Fruit fly (Drosophila melanogaster): ENCODE results near the gene CG9175.

DNA sequence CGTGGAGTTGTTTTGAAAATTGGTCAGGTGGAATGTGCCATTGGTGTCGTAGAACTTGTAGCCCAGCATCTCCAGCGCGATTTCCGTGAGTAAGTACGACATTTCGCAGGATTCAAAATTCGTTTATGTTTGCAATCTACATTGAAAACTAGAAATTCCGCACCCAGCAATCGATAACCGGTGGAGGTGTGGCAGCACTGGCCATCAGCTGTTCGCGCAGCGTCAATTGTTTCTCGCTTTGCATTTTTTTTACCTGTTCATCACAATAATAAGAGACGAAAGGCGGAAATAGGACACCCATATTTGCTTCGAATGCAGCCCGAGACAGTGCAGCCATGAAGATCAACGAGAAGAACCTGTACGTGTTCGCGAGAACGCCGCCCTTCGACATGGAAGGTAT, 50.2 kb downstream of the CG9175 start, which contains the start of the genes CG34179 and slmo:
- TF ChIP-seq bsh (GFP tag; optimal IDR thresholded peaks at IDR 0.05), result no peak
- TF ChIP-seq CG14014 (GFP tag; IDR thresholded peaks at IDR 0.05), result no peak
- TF ChIP-seq Side (GFP tag; optimal IDR thresholded peaks at IDR 0.05), result no peak
- no peak for TF ChIP-seq Ptx1 (GFP tag; IDR thresholded peaks at IDR 0.05)
